Fruit fly (Drosophila melanogaster): ENCODE data around the gene NANS.

NANS gene

DNA sequence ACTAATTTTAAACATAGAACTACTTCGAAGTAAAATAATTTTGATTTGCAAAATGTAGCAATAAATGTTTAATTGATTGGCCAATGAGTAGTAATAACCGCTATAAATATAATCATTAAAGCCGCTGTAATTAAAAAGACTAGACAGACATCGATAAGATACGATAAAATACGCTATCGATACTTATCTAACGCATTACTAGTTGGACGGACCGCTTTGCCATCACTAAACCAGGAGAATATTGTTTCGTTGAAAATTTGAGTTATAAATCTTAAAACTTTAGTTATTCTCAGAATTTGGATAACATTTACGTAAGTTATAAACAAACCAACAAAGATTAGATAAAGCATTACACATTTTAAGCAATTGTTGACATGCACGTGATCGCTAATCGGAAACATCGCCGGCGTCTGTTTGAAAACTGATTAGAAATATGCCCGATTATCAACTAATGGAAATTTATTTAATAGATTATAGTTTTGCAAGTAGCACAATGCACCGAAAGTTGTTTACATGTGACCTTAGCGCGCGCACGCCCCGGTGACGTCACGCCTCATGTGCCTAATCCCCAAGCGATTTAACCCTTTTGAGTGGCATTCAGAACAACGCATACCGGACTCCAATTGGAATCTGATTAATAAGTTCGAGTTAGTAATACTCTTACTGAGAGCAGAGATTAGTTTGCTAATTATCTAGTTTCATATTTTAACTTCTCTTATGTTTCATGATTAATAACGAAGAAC, 13.2 kb downstream of the NANS start, which contains the start of gene Desat1:
Gene Desat1 (plus strand): TSS at position 200 of the 743 bp plus-strand sequence.
- TF ChIP-seq CG13204 (GFP tag; optimal IDR thresholded peaks at IDR 0.05) (no peak), Snoo (tag; optimal IDR thresholded peaks at IDR 0.05) (no peak), CG17806 (tag; optimal IDR thresholded peaks at IDR 0.05) (no peak), fd96Ca (GFP tag; IDR thresholded peaks at IDR 0.05) (no peak), EcR (GFP tag; optimal IDR thresholded peaks at IDR 0.05) (peak; percentile 5), Pif1A (GFP tag; optimal IDR thresholded peaks at IDR 0.05) (no peak), Pif1B (GFP tag; optimal IDR thresholded peaks at IDR 0.05) (no peak)

DNA sequence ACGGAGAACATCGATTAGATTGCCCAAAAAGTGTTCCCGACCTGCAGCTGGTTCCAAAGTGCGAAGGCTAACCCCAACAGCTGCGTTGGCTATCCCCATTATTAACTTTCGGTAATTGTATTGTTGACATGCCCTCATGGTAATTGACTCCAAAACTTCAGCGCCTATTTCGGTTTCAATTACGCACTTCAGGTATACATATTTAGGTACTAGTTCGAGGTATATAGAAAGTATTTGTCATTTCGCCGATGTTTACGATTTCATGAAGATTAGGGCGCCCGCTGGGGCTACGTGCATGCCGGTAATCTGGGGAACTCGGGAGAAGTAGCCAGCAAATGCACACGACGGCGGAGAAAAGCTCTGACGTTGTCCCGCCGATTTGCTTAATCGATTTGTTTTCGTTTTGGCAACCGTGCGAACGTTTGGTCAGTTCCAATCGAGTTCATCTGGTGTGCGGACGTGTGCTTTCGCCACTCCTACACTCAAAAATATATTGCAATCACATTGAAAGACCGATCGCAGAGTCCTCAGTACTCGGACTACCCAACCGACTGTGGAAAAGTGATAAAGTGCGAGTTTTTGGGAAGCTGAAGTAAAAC, 14.7 kb downstream of the NANS start:
- TF ChIP-seq CG32121 (GFP tag; IDR thresholded peaks at IDR 0.05) (no peak), Ets98B (GFP tag; IDR thresholded peaks at IDR 0.05) (peak; percentile 20; the same call in 1 of the 2 replicates), CG10348 (GFP tag; IDR thresholded peaks at IDR 0.05) (no peak), EcR (GFP tag; optimal IDR thresholded peaks at IDR 0.05) (no peak), CG12605 (GFP tag; IDR thresholded peaks at IDR 0.05) (no peak), CG4496 (GFP tag; IDR thresholded peaks at IDR 0.05) (peak; percentile 32; the same call in 1 of the 3 replicates)

DNA sequence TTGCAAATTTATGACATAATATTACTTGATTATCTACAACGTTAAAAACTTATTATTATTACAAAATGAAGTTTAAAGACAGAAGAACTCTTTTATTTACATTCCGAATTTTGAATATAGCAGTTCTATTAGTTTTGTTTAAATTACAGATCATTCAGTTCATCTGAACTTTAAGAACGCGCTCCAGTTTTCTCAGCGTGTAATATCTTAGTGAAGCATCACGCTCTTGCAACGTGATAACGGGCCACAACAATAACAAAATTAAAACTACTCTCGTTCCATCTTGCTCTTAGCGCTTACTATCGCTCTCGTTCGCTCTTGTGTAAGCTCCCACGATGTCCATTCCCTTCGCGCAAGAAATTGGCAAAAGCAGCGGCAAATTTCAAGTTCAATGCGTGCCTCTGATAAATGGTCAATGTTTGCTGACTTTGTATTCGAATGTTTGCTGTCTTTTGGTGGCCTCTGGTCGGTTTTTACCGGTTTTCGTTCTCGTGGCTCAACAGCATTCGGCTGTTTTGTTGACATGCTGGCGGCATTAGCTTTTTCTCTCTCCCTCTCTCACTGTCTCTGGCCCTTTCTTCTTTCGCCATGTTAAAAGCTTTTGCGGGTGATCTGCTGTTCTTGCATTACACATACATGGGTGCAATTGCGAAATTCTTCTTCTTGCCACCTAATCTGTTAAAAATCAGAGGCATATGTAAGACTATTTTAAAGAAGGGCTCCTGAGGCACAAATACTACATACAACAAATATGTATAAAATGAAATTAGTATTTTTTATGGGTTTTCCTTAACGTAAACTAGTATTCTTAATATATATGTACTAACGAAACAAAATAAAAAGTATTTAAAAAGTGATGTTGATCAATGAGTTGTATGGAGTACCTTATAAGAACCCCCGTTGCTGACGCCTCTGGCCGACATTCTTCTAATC, 16.5 kb downstream of the NANS start:
- TF ChIP-seq D1 (tag; optimal IDR thresholded peaks at IDR 0.05) (peak; percentile 45), CG12605 (GFP tag; IDR thresholded peaks at IDR 0.05) (peak; percentile 55), CG8301 (tag; optimal IDR thresholded peaks at IDR 0.05) (peak; percentile 70), CG8159 (tag; optimal IDR thresholded peaks at IDR 0.05) (peak; percentile 63), Pif1A (GFP tag; optimal IDR thresholded peaks at IDR 0.05) (peak; percentile 55), CG32121 (GFP tag; IDR thresholded peaks at IDR 0.05) (peak; percentile 57; the same call in 1 of the 2 replicates), Snoo (tag; optimal IDR thresholded peaks at IDR 0.05) (no peak), CG17806 (tag; optimal IDR thresholded peaks at IDR 0.05) (peak; percentile 46), CG10348 (GFP tag; IDR thresholded peaks at IDR 0.05) (no peak), fd96Ca (GFP tag; IDR thresholded peaks at IDR 0.05) (no peak; the same call in 2 of the 3 replicates), CG13204 (GFP tag; optimal IDR thresholded peaks at IDR 0.05) (no peak), CG15710 (tag; optimal IDR thresholded peaks at IDR 0.05) (peak; percentile 28), gl (tag; optimal IDR thresholded peaks at IDR 0.05) (peak; percentile 22), EcR (GFP tag; optimal IDR thresholded peaks at IDR 0.05) (peak; percentile 62), CG14655 (GFP tag; optimal IDR thresholded peaks at IDR 0.05) (peak; percentile 76), CG4496 (GFP tag; IDR thresholded peaks at IDR 0.05) (peak; percentile 61; the same call in 2 of the 3 replicates), CG9948 (tag; optimal IDR thresholded peaks at IDR 0.05) (peak; percentile 55), rn (GFP tag; IDR thresholded peaks at IDR 0.05) (no peak), CG34367 (tag; optimal IDR thresholded peaks at IDR 0.05) (no peak), Ets98B (GFP tag; IDR thresholded peaks at IDR 0.05) (no peak), Pif1B (GFP tag; optimal IDR thresholded peaks at IDR 0.05) (peak; percentile 0)

DNA sequence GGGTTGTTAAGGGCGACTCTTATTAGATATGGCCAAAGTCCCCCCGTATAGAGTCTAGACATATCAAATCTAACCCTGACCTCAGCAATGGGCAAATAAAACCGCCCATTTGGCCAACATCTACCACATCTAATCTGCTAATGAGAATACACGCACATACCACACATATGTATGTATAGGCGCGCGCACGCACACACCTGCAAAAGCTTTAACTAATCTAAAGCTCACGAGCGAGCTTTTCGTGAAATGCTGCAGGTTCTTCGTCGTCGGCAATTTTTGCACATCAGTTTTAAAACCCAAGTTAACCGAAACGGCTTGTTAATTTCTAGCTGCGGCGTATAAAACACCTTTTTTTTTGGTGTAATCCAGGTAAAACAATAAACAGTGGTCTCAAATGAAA, 17.4 kb downstream of the NANS start:
- TF ChIP-seq CG17806 (tag; optimal IDR thresholded peaks at IDR 0.05) (no peak), Pif1B (GFP tag; optimal IDR thresholded peaks at IDR 0.05) (no peak), Snoo (tag; optimal IDR thresholded peaks at IDR 0.05) (no peak), CG9948 (tag; optimal IDR thresholded peaks at IDR 0.05) (no peak), CG34367 (tag; optimal IDR thresholded peaks at IDR 0.05) (no peak), Ets98B (GFP tag; IDR thresholded peaks at IDR 0.05) (no peak), CG10348 (GFP tag; IDR thresholded peaks at IDR 0.05) (no peak), rn (GFP tag; IDR thresholded peaks at IDR 0.05) (no peak), CG13204 (GFP tag; optimal IDR thresholded peaks at IDR 0.05) (no peak), Pif1A (GFP tag; optimal IDR thresholded peaks at IDR 0.05) (no peak), CG14655 (GFP tag; optimal IDR thresholded peaks at IDR 0.05) (no peak), CG32121 (GFP tag; IDR thresholded peaks at IDR 0.05) (no peak)

DNA sequence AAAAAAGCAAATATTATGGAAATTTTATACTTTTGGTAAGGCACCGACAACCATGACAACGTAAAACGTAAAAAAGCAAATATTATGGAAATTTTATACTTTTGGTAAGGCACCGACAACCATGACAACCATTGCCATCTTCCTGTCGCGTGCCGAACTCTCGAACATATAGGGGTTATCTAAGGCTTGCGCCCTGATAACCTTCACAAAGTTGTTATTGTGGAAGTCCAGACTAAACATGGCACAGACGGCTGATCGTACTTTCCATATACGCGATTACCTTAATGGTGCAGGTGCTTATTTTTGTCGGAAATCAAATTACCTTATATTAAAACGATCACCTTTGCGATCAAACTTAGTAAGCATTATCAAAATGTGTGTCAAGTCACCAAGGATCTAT, 19.1 kb downstream of the NANS start:
- no peak for TF ChIP-seq CG34367 (tag; optimal IDR thresholded peaks at IDR 0.05)
- TF ChIP-seq CG17806 (tag; optimal IDR thresholded peaks at IDR 0.05), result no peak
- TF ChIP-seq CG15710 (tag; optimal IDR thresholded peaks at IDR 0.05), result no peak
- TF ChIP-seq CG8159 (tag; optimal IDR thresholded peaks at IDR 0.05), result no peak
- TF ChIP-seq CG13204 (GFP tag; optimal IDR thresholded peaks at IDR 0.05), result no peak
- TF ChIP-seq CG4496 (GFP tag; IDR thresholded peaks at IDR 0.05), result no peak
- TF ChIP-seq Pif1B (GFP tag; optimal IDR thresholded peaks at IDR 0.05), result no peak
- TF ChIP-seq CG8301 (tag; optimal IDR thresholded peaks at IDR 0.05), result no peak
- no peak for TF ChIP-seq CG10348 (GFP tag; IDR thresholded peaks at IDR 0.05)
- TF ChIP-seq CG14655 (GFP tag; optimal IDR thresholded peaks at IDR 0.05), result no peak
- TF ChIP-seq rn (GFP tag; IDR thresholded peaks at IDR 0.05), result no peak
- no peak for TF ChIP-seq Ets98B (GFP tag; IDR thresholded peaks at IDR 0.05)
- no peak for TF ChIP-seq Snoo (tag; optimal IDR thresholded peaks at IDR 0.05)
- no peak for TF ChIP-seq gl (tag; optimal IDR thresholded peaks at IDR 0.05)
- no peak for TF ChIP-seq Pif1A (GFP tag; optimal IDR thresholded peaks at IDR 0.05)
- no peak for TF ChIP-seq fd96Ca (GFP tag; IDR thresholded peaks at IDR 0.05)
- TF ChIP-seq D1 (tag; optimal IDR thresholded peaks at IDR 0.05), result no peak
- no peak for TF ChIP-seq CG12605 (GFP tag; IDR thresholded peaks at IDR 0.05)
- no peak for TF ChIP-seq CG32121 (GFP tag; IDR thresholded peaks at IDR 0.05)
